Worm (Caenorhabditis elegans): ENCODE measurements around the gene C02B4.3.
"Not testable (repeated sequence)": the region's sequence is repeated elsewhere in the genome, so short reads cannot be mapped to it uniquely, and the experiment has no call there.

C02B4.3 gene

DNA sequence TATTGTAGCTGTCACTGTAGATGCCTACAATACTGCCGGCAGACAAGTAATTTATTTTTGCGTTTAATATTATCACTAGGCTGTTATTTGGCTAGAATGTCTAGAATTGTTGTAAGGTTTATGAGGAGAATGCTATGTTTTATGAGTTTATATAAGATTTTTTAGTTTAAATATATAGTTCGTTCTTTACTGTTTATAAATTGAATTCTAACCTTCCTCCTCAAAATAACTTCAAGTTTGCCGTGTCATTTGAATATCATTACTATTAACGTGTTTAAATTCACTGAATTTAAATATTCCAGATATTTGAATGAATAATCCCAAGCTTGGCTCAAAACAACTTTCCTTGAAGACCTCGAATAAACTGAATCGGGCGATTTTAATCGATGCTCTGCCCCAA is 46.2 kb downstream of the C02B4.3 start, which contains the start of gene R09A8.1:
R09A8.1 (plus strand) TSS at position 301 of the 400 bp plus-strand sequence.
- TF ChIP-seq lin-35 (GFP tag; optimal IDR thresholded peaks at IDR 0.05); skn-1 (tag; optimal IDR thresholded peaks at IDR 0.05); nhr-11 (tag; optimal IDR thresholded peaks at IDR 0.05): not testable (repeated sequence)
